Fruit fly (Drosophila melanogaster) whole organism, embryonic: ENCODE data around the gene Gyc88E.

Source experiments
- Atf-2 ChIP-seq: fragments of 200-800 bp; sonication (Bioruptor generic); optimal IDR thresholded peaks from 2 replicates; lab custom pipeline; 2016; ENCODE audit warnings: missing biosample characterization, missing genetic modification characterization
- Atf3 ChIP-seq: fragments of 200-800 bp; sonication (Bioruptor generic); optimal IDR thresholded peaks from 3 replicates; lab custom pipeline; 2016; ENCODE audit warnings: missing biosample characterization, missing genetic modification characterization
- CG10209 ChIP-seq: fragments of 200-800 bp; sonication (Bioruptor generic); optimal IDR thresholded peaks from 3 replicates; lab custom pipeline; 2017; ENCODE audit warnings: missing biosample characterization, mild to moderate bottlenecking, missing genetic modification characterization, missing genetic modification reagents
- CG11696 ChIP-seq: fragments of 200-800 bp; sonication (Bioruptor generic); IDR thresholded peaks from 2 replicates; pipeline ENCODE4 v1.3.6; 2022; ENCODE audit warnings: missing biosample characterization, missing genetic modification characterization
- CG12391 ChIP-seq: fragments of 200-800 bp; sonication (Bioruptor generic); optimal IDR thresholded peaks from 3 replicates; lab custom pipeline; 2018; ENCODE audit warnings: missing biosample characterization, mild to moderate bottlenecking, missing genetic modification characterization, moderate library complexity
- CG13624 ChIP-seq: fragments of 200-800 bp; sonication (Bioruptor generic); optimal IDR thresholded peaks from 2 replicates; lab custom pipeline; 2016; ENCODE audit warnings: missing biosample characterization, missing genetic modification characterization
- CG15601 ChIP-seq: fragments of 200-800 bp; sonication (Bioruptor generic); optimal IDR thresholded peaks from 3 replicates; lab custom pipeline; 2019; ENCODE audit warnings: missing biosample characterization, mild to moderate bottlenecking, missing genetic modification characterization, moderate library complexity
- CG16863 ChIP-seq: fragments of 200-800 bp; sonication (Bioruptor generic); optimal IDR thresholded peaks from 3 replicates; lab custom pipeline; 2016; ENCODE audit warnings: missing biosample characterization, missing genetic modification characterization
- CG17328 ChIP-seq: fragments of 200-800 bp; sonication (Bioruptor generic); IDR thresholded peaks from 2 replicates; pipeline ENCODE4 v1.3.6; 2022; ENCODE audit warnings: missing biosample characterization, missing genetic modification characterization
- CG2120 ChIP-seq: fragments of 200-800 bp; sonication (Bioruptor generic); optimal IDR thresholded peaks from 3 replicates; lab custom pipeline; 2016; ENCODE audit warnings: missing biosample characterization, missing genetic modification characterization
- CG2678 ChIP-seq: fragments of 200-800 bp; sonication (Bioruptor generic); optimal IDR thresholded peaks from 3 replicates; lab custom pipeline; 2019; ENCODE audit warnings: missing biosample characterization, mild to moderate bottlenecking, missing genetic modification characterization, moderate library complexity
- CG3163 ChIP-seq: fragments of 200-800 bp; sonication (Bioruptor generic); optimal IDR thresholded peaks from 3 replicates; lab custom pipeline; 2016; ENCODE audit warnings: missing biosample characterization, missing genetic modification characterization
- CG3281 ChIP-seq: fragments of 200-800 bp; sonication (Bioruptor generic); optimal IDR thresholded peaks from 3 replicates; lab custom pipeline; 2017; ENCODE audit warnings: missing biosample characterization, mild to moderate bottlenecking, missing genetic modification characterization
- CG33557 ChIP-seq: fragments of 200-800 bp; sonication (Bioruptor generic); optimal IDR thresholded peaks from 2 replicates; lab custom pipeline; 2019; ENCODE audit warnings: missing biosample characterization, mild to moderate bottlenecking, missing genetic modification characterization, moderate library complexity
- CG34224 ChIP-seq: fragments of 200-800 bp; sonication (Bioruptor generic); IDR thresholded peaks from 3 replicates; pipeline ENCODE4 v1.3.6; 2022; ENCODE audit warnings: missing biosample characterization, missing genetic modification characterization; ENCODE audit not compliant: partially characterized antibody
- CG4360 ChIP-seq: fragments of 200-800 bp; sonication (Bioruptor generic); IDR thresholded peaks from 2 replicates; pipeline ENCODE4 v1.3.6; 2022; ENCODE audit warnings: missing biosample characterization, missing genetic modification characterization
- CG4404 ChIP-seq: fragments of 200-800 bp; sonication (Bioruptor generic); IDR thresholded peaks from 2 replicates; pipeline ENCODE4 v1.3.6; 2022; ENCODE audit warnings: missing biosample characterization, missing genetic modification characterization
- CG4730 ChIP-seq: fragments of 200-800 bp; sonication (Bioruptor generic); IDR thresholded peaks from 2 replicates; pipeline ENCODE4 v1.3.6; 2022; ENCODE audit warnings: missing biosample characterization, missing genetic modification characterization
- CG7786 ChIP-seq: fragments of 200-800 bp; sonication (Bioruptor generic); optimal IDR thresholded peaks from 2 replicates; lab custom pipeline; 2016; ENCODE audit warnings: missing biosample characterization, missing genetic modification characterization
- CG9437 ChIP-seq: fragments of 200-800 bp; sonication (Bioruptor generic); optimal IDR thresholded peaks from 2 replicates; lab custom pipeline; 2018; ENCODE audit warnings: missing biosample characterization, mild to moderate bottlenecking, missing genetic modification characterization
- CHES-1-like ChIP-seq: fragments of 200-800 bp; sonication (Bioruptor generic); optimal IDR thresholded peaks from 2 replicates; lab custom pipeline; 2016; ENCODE audit warnings: missing biosample characterization, missing genetic modification characterization
- Dip2 ChIP-seq: fragments of 200-800 bp; sonication (Bioruptor generic); IDR thresholded peaks from 2 replicates; pipeline ENCODE4 v1.3.6; 2022; ENCODE audit warnings: missing biosample characterization, missing genetic modification characterization
- Dp ChIP-seq: fragments of 200-800 bp; sonication (Bioruptor generic); optimal IDR thresholded peaks from 2 replicates; lab custom pipeline; 2018; ENCODE audit warnings: missing biosample characterization, mild to moderate bottlenecking, missing genetic modification characterization, moderate library complexity
- Ets65A ChIP-seq: fragments of 200-800 bp; sonication (Bioruptor generic); peaks from one replicate; lab custom pipeline; 2016; ENCODE audit warnings: missing biosample characterization, missing genetic modification characterization
- GATAe ChIP-seq: fragments of 200-800 bp; sonication (Bioruptor generic); conservative IDR thresholded peaks from 2 replicates; pipeline ENCODE4 v1.3.6; 2022; ENCODE audit warnings: missing biosample characterization, missing genetic modification characterization
- Hand ChIP-seq: fragments of 200-800 bp; sonication (Bioruptor generic); optimal IDR thresholded peaks from 2 replicates; lab custom pipeline; 2017; ENCODE audit warnings: mild to moderate bottlenecking, missing biosample characterization, missing genetic modification reagents, missing genetic modification characterization
- Hr51 ChIP-seq, 2 experiments: fragments of 200-800 bp; sonication (Bioruptor generic); optimal IDR thresholded peaks; 2 replicates in 1 of 2; 3 replicates in 1 of 2; lab custom pipeline; 2016 to 2018; ENCODE audit warnings: missing biosample characterization in 2 of 2, missing genetic modification characterization in 2 of 2, mild to moderate bottlenecking in 1 of 2, moderate library complexity in 1 of 2
- Ptx1 ChIP-seq: fragments of 200-800 bp; sonication (Bioruptor generic); IDR thresholded peaks from 2 replicates; pipeline ENCODE4 v1.3.6; 2022; ENCODE audit warnings: missing biosample characterization, missing genetic modification characterization
- Sox102F ChIP-seq: fragments of 200-800 bp; sonication (Bioruptor generic); optimal IDR thresholded peaks from 2 replicates; lab custom pipeline; 2018; ENCODE audit warnings: missing biosample characterization, mild to moderate bottlenecking, missing genetic modification characterization, moderate library complexity
- Spps ChIP-seq: fragments of 200-800 bp; sonication (Bioruptor generic); optimal IDR thresholded peaks from 2 replicates; lab custom pipeline; 2018; ENCODE audit warnings: missing biosample characterization, mild to moderate bottlenecking, missing genetic modification characterization
- Vsx1 ChIP-seq: fragments of 200-800 bp; sonication (Bioruptor generic); optimal IDR thresholded peaks from 2 replicates; lab custom pipeline; 2017; ENCODE audit warnings: missing biosample characterization, mild to moderate bottlenecking, missing genetic modification characterization, missing genetic modification reagents
- bab2 ChIP-seq: fragments of 200-800 bp; sonication (Bioruptor generic); optimal IDR thresholded peaks from 2 replicates; lab custom pipeline; 2016; ENCODE audit warnings: missing biosample characterization, missing genetic modification characterization
- bcd ChIP-seq: fragments of 200-800 bp; sonication (Bioruptor generic); optimal IDR thresholded peaks from 2 replicates; lab custom pipeline; 2017; ENCODE audit warnings: missing biosample characterization, mild to moderate bottlenecking, missing genetic modification characterization
- bsh ChIP-seq, 2 experiments: fragments of 200-800 bp; sonication (Bioruptor generic); optimal IDR thresholded peaks; 2 replicates each; lab custom pipeline; 2017 to 2018; ENCODE audit warnings: mild to moderate bottlenecking in 2 of 2, missing biosample characterization in 2 of 2, missing genetic modification characterization in 2 of 2, moderate library complexity in 1 of 2
- cas ChIP-seq: fragments of 200-800 bp; sonication (Bioruptor generic); IDR thresholded peaks from 2 replicates; pipeline ENCODE4 v1.3.6; 2022; ENCODE audit warnings: missing biosample characterization, missing genetic modification characterization
- dm ChIP-seq: fragments of 200-800 bp; sonication (Bioruptor generic); optimal IDR thresholded peaks from 3 replicates; lab custom pipeline; 2016; ENCODE audit warnings: missing biosample characterization, missing genetic modification characterization
- dmrt99B ChIP-seq: fragments of 200-800 bp; sonication (Bioruptor generic); optimal IDR thresholded peaks from 2 replicates; lab custom pipeline; 2018; ENCODE audit warnings: missing biosample characterization, mild to moderate bottlenecking, missing genetic modification characterization, moderate library complexity
- dpn ChIP-seq, 2 experiments: fragments of 200-800 bp; sonication (Bioruptor generic); optimal IDR thresholded peaks; 3 replicates each; lab custom pipeline; 2016; ENCODE audit warnings: missing biosample characterization in 2 of 2, missing genetic modification characterization in 2 of 2
- fu2 ChIP-seq: fragments of 200-800 bp; sonication (Bioruptor generic); optimal IDR thresholded peaks from 2 replicates; lab custom pipeline; 2016; ENCODE audit warnings: missing biosample characterization, missing genetic modification characterization
- gcm ChIP-seq: fragments of 200-800 bp; sonication (Bioruptor generic); optimal IDR thresholded peaks from 2 replicates; lab custom pipeline; 2019; ENCODE audit warnings: missing biosample characterization, mild to moderate bottlenecking, missing genetic modification characterization, moderate library complexity
- lilli ChIP-seq: fragments of 200-800 bp; sonication (Bioruptor generic); optimal IDR thresholded peaks from 3 replicates; lab custom pipeline; 2016; ENCODE audit warnings: missing biosample characterization, missing genetic modification characterization
- lola ChIP-seq, 3 experiments: fragments of >200 bp in 2 of 3; fragments of 200-800 bp in 1 of 3; sonication (Bioruptor generic) in 1 of 3; optimal IDR thresholded peaks; 2 replicates each; lab custom pipeline; 2017 to 2019; ENCODE audit warnings: missing biosample characterization in 3 of 3, missing genetic modification characterization in 3 of 3, mild to moderate bottlenecking in 1 of 3, moderate library complexity in 1 of 3
- ranshi ChIP-seq: fragments of 200-800 bp; sonication (Bioruptor generic); IDR thresholded peaks from 2 replicates; pipeline ENCODE4 v1.3.6; 2022; ENCODE audit warnings: missing biosample characterization, missing genetic modification characterization
- shn ChIP-seq: fragments of 200-800 bp; sonication (Bioruptor generic); optimal IDR thresholded peaks from 3 replicates; lab custom pipeline; 2016; ENCODE audit warnings: missing biosample characterization, missing genetic modification characterization
- sisA ChIP-seq: fragments of 200-800 bp; sonication (Bioruptor generic); IDR thresholded peaks from 2 replicates; pipeline ENCODE4 v1.3.6; 2022; ENCODE audit warnings: missing biosample characterization, missing genetic modification characterization
- unc-4 ChIP-seq: fragments of 200-800 bp; sonication (Bioruptor generic); IDR thresholded peaks from 2 replicates; pipeline ENCODE4 v1.3.6; 2022; ENCODE audit warnings: missing biosample characterization, missing genetic modification characterization; ENCODE audit not compliant: partially characterized antibody
- unpg ChIP-seq: fragments of 200-800 bp; sonication (Bioruptor generic); optimal IDR thresholded peaks from 3 replicates; lab custom pipeline; 2018; ENCODE audit warnings: missing biosample characterization, mild to moderate bottlenecking, missing genetic modification characterization, moderate library complexity
- zfh2 ChIP-seq: fragments of 200-800 bp; sonication (Bioruptor generic); optimal IDR thresholded peaks from 2 replicates; lab custom pipeline; 2016; ENCODE audit warnings: missing biosample characterization, missing genetic modification characterization

Gyc88E gene

DNA sequence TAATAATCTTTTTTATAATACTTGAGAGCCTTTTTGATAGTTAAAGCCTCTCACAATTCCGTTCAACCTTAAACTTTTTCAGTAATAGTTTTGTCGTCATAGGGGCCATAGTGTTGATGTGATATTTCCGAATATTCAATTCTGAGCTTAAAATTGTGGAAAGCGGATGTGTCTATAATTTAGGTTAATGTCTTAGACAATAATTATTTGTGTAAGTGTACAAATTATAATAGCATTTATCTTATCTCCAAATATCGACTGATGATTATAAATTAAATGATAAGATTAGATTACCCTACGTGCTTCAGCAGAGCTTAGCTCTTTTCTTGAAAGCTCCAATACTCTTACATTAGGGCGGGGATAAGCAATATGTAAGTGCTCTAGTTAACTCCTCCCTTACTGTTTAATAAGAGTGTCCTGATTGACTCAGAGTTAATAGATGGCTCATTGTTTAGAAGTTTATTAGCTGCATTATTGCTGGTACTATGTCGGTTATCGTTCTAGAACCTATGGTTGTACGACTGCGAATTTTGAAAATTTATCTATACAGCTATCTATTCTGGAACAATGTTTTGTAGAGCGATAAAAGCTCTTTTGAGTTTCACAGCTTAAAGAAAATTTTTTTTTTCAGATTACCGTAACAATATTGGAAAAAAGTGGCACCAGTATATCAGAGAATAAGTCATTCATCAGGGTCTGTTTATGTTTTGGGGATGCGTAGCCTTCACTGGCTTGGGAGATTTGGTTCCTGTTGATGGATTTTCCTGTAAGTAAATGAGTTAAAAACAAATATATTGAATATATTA, 11.0 kb upstream of the Gyc88E start (continued):
- peak; percentile 14 for TF ChIP-seq dm (GFP tag; lab: Kevin White, UChicago)
- TF ChIP-seq bsh (GFP tag; optimal IDR thresholded peaks at IDR 0.05; lab: Kevin White, UChicago) = peak in 1 of 2 experiments; percentile 34
- peak; percentile 53 for TF ChIP-seq CG10209 (GFP tag; lab: Kevin White, UChicago)
- TF ChIP-seq Dip2 (GFP tag; lab: Robert Waterston, UW) = 0 out of 2 replicates have a peak, but pooled peaks have one; percentile 9
- TF ChIP-seq CHES-1-like = peak; percentile 21
- peak; percentile 28 for TF ChIP-seq CG13624 (GFP tag; lab: Kevin White, UChicago)
- peak; percentile 23 for TF ChIP-seq bab2 (GFP tag; lab: Kevin White, UChicago)
- TF ChIP-seq CG3281 (GFP tag; lab: Kevin White, UChicago) = no peak
- TF ChIP-seq CG33557 = no peak
- TF ChIP-seq dmrt99B (tag; lab: Kevin White, UChicago) = peak; percentile 44
- TF ChIP-seq CG12391 (tag; lab: Kevin White, UChicago) = peak; percentile 56
- TF ChIP-seq Spps = no peak
- no peak for TF ChIP-seq ranshi (GFP tag; lab: Robert Waterston, UW)
- no peak for TF ChIP-seq CG4360 (GFP tag; lab: Robert Waterston, UW)
- peak; percentile 61 for TF ChIP-seq lilli
- 0 out of 2 replicates have a peak, but pooled peaks have one; percentile 7 for TF ChIP-seq CG17328 (GFP tag; lab: Robert Waterston, UW)
- TF ChIP-seq CG16863 (GFP tag; lab: Kevin White, UChicago) = peak; percentile 12
- peak; percentile 10 for TF ChIP-seq bcd
- TF ChIP-seq Atf3 (GFP tag; lab: Kevin White, UChicago) = no peak
- no peak for TF ChIP-seq sisA (GFP tag; lab: Robert Waterston, UW)
- TF ChIP-seq zfh2 = peak; percentile 21
- TF ChIP-seq CG3163 (GFP tag; lab: Kevin White, UChicago) = peak; percentile 51
- peak in 1 of 2 experiments; percentile 66 for TF ChIP-seq Hr51 (GFP tag; optimal IDR thresholded peaks at IDR 0.05; lab: Kevin White, UChicago)
- TF ChIP-seq cas (GFP tag; lab: Robert Waterston, UW) = no peak
- peak; percentile 92 for TF ChIP-seq GATAe
- no peak for TF ChIP-seq CG34224 (GFP tag; lab: Robert Waterston, UW)
- TF ChIP-seq Sox102F (GFP tag; lab: Kevin White, UChicago) = peak; percentile 44
- peak; percentile 15 for TF ChIP-seq unpg (GFP tag; lab: Kevin White, UChicago)
- TF ChIP-seq unc-4 (GFP tag; lab: Robert Waterston, UW) = no peak
- TF ChIP-seq shn = peak; percentile 31
- TF ChIP-seq CG2678 (tag; lab: Kevin White, UChicago) = peak; percentile 43
- TF ChIP-seq CG2120 (GFP tag; lab: Kevin White, UChicago) = peak; percentile 73
- no peak for TF ChIP-seq Dp (GFP tag; lab: Kevin White, UChicago)
- no peak for TF ChIP-seq CG4730
- no peak for TF ChIP-seq Hand (GFP tag; lab: Kevin White, UChicago)
- 0 out of 2 replicates have a peak, but pooled peaks have one; percentile 10 for TF ChIP-seq Ptx1 (GFP tag; lab: Robert Waterston, UW)
- peak; percentile 81 for TF ChIP-seq Ets65A
- peak in 1 of 3 experiments; percentile 11 for TF ChIP-seq lola (GFP tag; optimal IDR thresholded peaks at IDR 0.05; lab: Kevin White, UChicago)
- no peak for TF ChIP-seq CG4404
- TF ChIP-seq CG7786 (GFP tag; lab: Kevin White, UChicago) = peak; percentile 24
- TF ChIP-seq dpn (GFP tag; optimal IDR thresholded peaks at IDR 0.05; lab: Kevin White, UChicago) = peak; percentile 20 to 22
- peak; percentile 6 for TF ChIP-seq CG15601 (tag; lab: Kevin White, UChicago)
- TF ChIP-seq CG9437 (GFP tag; lab: Kevin White, UChicago) = peak; percentile 59
- peak; percentile 39 for TF ChIP-seq CG11696
- peak; percentile 39 for TF ChIP-seq fu2
- TF ChIP-seq gcm = no peak
- TF ChIP-seq Vsx1 = peak; percentile 77
- TF ChIP-seq Atf-2 (GFP tag; lab: Kevin White, UChicago) = peak; percentile 24
